Worm (Caenorhabditis elegans): ENCODE results near the gene srv-10.
A peak's percentile ranks its signal among the peaks of the same experiment; 100 is the strongest.

The srv-10 gene

DNA sequence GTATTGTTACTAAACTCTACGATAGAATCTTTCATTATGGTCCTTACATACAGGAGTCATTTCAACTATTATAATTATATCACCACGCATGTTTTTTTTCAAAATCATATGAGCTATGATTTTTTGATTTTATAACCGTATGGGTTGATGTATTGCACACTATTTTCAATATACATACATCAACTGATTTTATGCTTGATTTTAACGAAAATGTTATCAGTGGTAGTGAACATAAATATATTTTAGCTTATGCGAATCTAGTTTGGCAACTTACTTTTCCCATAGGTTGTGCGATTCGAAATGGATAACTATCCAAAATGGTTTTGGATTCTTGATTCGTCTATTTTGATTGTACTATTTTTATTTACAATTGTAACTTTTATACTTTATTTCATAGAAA, at the start of gene srv-10:
TSS of gene srv-10 (plus strand) at position 301 of the 400 bp plus-strand sequence.
- TF ChIP-seq mep-1 (tag; optimal IDR thresholded peaks at IDR 0.05) = no peak
- no peak for TF ChIP-seq ham-2 (GFP tag; optimal IDR thresholded peaks at IDR 0.05)
- TF ChIP-seq lin-13 (tag; optimal IDR thresholded peaks at IDR 0.05) = no peak
- TF ChIP-seq nhr-76 (tag; optimal IDR thresholded peaks at IDR 0.05) = no peak
- no peak for TF ChIP-seq mab-5 (tag; optimal IDR thresholded peaks at IDR 0.05)
- TF ChIP-seq bed-3 (GFP tag; optimal IDR thresholded peaks at IDR 0.05) = no peak
- TF ChIP-seq unc-39 (tag; optimal IDR thresholded peaks at IDR 0.05) = no peak
- TF ChIP-seq mls-2 (tag; optimal IDR thresholded peaks at IDR 0.05) = no peak
- no peak for TF ChIP-seq ces-1 (GFP tag; optimal IDR thresholded peaks at IDR 0.05)
- TF ChIP-seq snpc-4 (tag; optimal IDR thresholded peaks at IDR 0.05) = no peak
- no peak for TF ChIP-seq pha-4 (tag; optimal IDR thresholded peaks at IDR 0.05)
- no peak for TF ChIP-seq unc-62 (GFP tag; optimal IDR thresholded peaks at IDR 0.05)
- no peak for TF ChIP-seq nhr-28 (tag; optimal IDR thresholded peaks at IDR 0.05)
- no peak for TF ChIP-seq nhr-2 (tag; optimal IDR thresholded peaks at IDR 0.05)
- TF ChIP-seq ztf-11 (tag; optimal IDR thresholded peaks at IDR 0.05) = no peak
- TF ChIP-seq ceh-83 (GFP tag; optimal IDR thresholded peaks at IDR 0.05) = no peak
- TF ChIP-seq lsy-2 (tag; optimal IDR thresholded peaks at IDR 0.05) = no peak
- no peak for TF ChIP-seq flh-1 (GFP tag; optimal IDR thresholded peaks at IDR 0.05)
- TF ChIP-seq drap-1 (GFP tag; optimal IDR thresholded peaks at IDR 0.05) = no peak

DNA sequence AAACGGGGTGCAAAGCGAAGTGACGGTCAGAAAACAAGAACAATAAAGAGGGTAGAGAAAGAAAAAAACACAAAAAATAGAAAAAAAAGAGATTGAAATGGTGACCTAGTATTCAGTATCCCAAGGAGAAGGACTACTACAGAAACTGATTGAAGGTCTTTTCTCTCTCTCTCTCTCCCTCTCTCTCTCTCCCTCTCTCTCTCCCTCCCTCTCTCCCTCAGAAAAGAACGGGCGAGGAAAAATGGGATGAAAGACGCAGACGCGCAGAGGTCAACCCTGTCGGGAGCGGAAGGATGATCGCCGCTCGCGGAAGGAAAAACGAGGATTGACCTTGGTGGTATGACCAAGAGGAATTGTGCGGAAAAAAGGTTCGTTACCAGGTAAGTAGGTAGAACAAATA, 49.2 kb upstream of the srv-10 start:
- no peak for TF ChIP-seq snpc-4 (tag; optimal IDR thresholded peaks at IDR 0.05)
- TF ChIP-seq unc-120 (tag; optimal IDR thresholded peaks at IDR 0.05; ENCODE audit: poor library complexity, severe bottlenecking) = peak; percentile 43
- no peak for TF ChIP-seq flh-1 (GFP tag; optimal IDR thresholded peaks at IDR 0.05)
- no peak for TF ChIP-seq ceh-83 (GFP tag; optimal IDR thresholded peaks at IDR 0.05)

DNA sequence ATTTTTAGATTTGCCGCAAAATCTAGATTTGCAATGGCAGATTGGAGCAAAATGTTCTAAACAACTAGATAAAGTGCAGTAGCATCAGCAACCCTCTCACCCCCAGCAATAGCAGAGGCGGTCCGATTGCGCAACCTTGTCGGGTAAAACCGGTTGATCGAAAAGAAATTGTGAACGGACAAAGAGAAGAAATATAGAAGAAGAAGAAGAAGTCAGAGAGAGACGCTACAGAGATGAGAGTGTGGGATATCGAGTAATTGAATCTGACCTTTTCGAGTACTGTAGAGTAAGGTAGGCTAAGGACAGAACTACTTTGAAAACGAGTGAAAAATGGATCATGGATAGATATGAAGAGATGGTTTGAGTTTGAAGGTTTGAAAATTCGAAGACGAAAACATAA, 47.8 kb upstream of the srv-10 start:
- TF ChIP-seq zip-8 (tag; optimal IDR thresholded peaks at IDR 0.05) (peak; percentile 62), ham-2 (GFP tag; optimal IDR thresholded peaks at IDR 0.05) (no peak)

DNA sequence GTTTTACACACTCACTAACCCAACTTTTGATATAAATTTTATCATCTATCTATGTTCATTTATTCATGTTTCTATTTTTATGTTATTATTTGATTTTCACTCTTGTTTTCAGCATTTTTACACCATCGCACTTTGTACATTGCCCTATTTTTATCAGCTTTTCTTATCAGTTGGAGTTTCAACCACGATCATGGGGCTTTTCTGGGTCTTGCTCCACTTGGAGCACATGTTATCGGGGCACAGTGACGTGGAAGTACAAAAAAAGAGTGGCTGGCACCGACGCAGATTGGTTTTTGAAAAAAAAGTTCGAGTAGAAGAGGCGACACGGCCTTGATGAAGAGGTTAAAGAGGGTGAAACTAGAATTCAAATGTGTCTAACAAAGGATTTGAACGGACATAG, 46.6 kb upstream of the srv-10 start:
- no peak for TF ChIP-seq bed-3 (GFP tag; optimal IDR thresholded peaks at IDR 0.05)
- TF ChIP-seq unc-39 (tag; optimal IDR thresholded peaks at IDR 0.05) = no peak
- TF ChIP-seq M03D4.4 (tag; optimal IDR thresholded peaks at IDR 0.05) = no peak
- TF ChIP-seq lin-32 (GFP tag; optimal IDR thresholded peaks at IDR 0.05) = no peak
- TF ChIP-seq nhr-76 (tag; optimal IDR thresholded peaks at IDR 0.05) = no peak
- TF ChIP-seq ztf-11 (tag; optimal IDR thresholded peaks at IDR 0.05) = no peak
- TF ChIP-seq tbx-8 (GFP tag; optimal IDR thresholded peaks at IDR 0.05) = no peak

DNA sequence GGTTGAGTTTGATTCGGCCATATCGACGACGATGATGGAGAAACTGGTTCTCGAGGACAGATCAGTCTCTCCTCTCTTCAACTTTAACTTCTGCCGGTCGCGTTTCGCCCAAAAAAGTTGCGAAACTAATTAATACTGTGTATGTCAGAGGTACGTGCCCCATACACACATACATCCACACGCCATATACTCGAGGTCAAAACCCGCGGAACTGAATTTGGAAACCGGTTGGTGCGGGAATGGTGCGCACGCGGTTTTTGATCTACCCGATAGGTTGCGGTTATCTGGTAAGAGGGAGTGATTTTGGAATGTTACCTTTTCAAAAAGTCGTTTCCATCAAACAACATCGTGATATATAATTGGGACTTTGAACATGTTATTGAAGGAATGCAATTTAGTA, 43.5 kb upstream of the srv-10 start, which contains the start of gene ifbp-1:
TSS of gene ifbp-1 (minus strand) at position 85 of the 400 bp plus-strand sequence.
- TF ChIP-seq lin-32 (GFP tag; optimal IDR thresholded peaks at IDR 0.05) (no peak), bed-3 (GFP tag; optimal IDR thresholded peaks at IDR 0.05) (no peak), sptf-1 (tag; optimal IDR thresholded peaks at IDR 0.05) (no peak), unc-120 (tag; optimal IDR thresholded peaks at IDR 0.05; ENCODE audit: poor library complexity, severe bottlenecking) (no peak), sem-2 (GFP tag; optimal IDR thresholded peaks at IDR 0.05) (no peak), mep-1 (tag; optimal IDR thresholded peaks at IDR 0.05) (no peak), nhr-2 (tag; optimal IDR thresholded peaks at IDR 0.05) (no peak), ceh-39 (tag; optimal IDR thresholded peaks at IDR 0.05) (no peak), hlh-1 (tag; optimal IDR thresholded peaks at IDR 0.05) (no peak), nhr-237 (tag; optimal IDR thresholded peaks at IDR 0.05) (no peak), unc-39 (tag; optimal IDR thresholded peaks at IDR 0.05) (no peak), M03D4.4 (tag; optimal IDR thresholded peaks at IDR 0.05) (no peak), ceh-83 (GFP tag; optimal IDR thresholded peaks at IDR 0.05) (no peak), lsy-2 (tag; optimal IDR thresholded peaks at IDR 0.05) (no peak), ces-1 (GFP tag; optimal IDR thresholded peaks at IDR 0.05) (no peak), pha-4 (tag; optimal IDR thresholded peaks at IDR 0.05) (no peak), snpc-4 (tag; optimal IDR thresholded peaks at IDR 0.05) (no peak), flh-1 (GFP tag; optimal IDR thresholded peaks at IDR 0.05) (no peak), zip-8 (tag; optimal IDR thresholded peaks at IDR 0.05) (no peak)

DNA sequence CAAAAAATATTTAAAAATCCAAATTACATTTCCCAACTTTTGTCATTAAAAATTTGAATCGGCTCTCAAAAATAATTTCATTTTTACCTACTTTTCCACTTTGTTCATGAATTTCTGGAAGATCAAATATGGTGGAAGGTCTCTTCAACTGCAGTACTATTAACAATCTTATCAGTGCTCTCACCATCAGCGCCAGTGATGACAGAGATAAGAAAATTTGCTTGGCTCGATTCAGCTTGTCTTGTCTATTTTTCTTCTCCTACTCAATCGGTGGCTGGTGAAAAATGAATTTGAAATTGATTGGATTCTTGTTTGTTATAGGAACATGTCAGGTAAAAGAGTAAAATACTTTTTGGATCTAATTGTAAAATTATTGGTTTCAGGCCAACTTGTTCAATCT, 42.7 kb upstream of the srv-10 start, which contains the start of gene cpz-2:
TSS of gene cpz-2 (plus strand) at position 210 of the 400 bp plus-strand sequence.
- TF ChIP-seq tbx-8 (GFP tag; optimal IDR thresholded peaks at IDR 0.05) (no peak), unc-39 (tag; optimal IDR thresholded peaks at IDR 0.05) (no peak), pha-4 (tag; optimal IDR thresholded peaks at IDR 0.05) (no peak), unc-120 (tag; optimal IDR thresholded peaks at IDR 0.05; ENCODE audit: poor library complexity, severe bottlenecking) (no peak), lin-32 (GFP tag; optimal IDR thresholded peaks at IDR 0.05) (no peak), sptf-1 (tag; optimal IDR thresholded peaks at IDR 0.05) (no peak), mep-1 (tag; optimal IDR thresholded peaks at IDR 0.05) (no peak), blmp-1 (tag; optimal IDR thresholded peaks at IDR 0.05) (no peak), zip-8 (tag; optimal IDR thresholded peaks at IDR 0.05) (no peak), mls-2 (tag; optimal IDR thresholded peaks at IDR 0.05) (no peak), lin-13 (tag; optimal IDR thresholded peaks at IDR 0.05) (no peak)

All from whole organism, mixed stage, embryonic.